Worm (Caenorhabditis elegans): ENCODE data around the gene F44B9.10.

F44B9.10 gene

DNA sequence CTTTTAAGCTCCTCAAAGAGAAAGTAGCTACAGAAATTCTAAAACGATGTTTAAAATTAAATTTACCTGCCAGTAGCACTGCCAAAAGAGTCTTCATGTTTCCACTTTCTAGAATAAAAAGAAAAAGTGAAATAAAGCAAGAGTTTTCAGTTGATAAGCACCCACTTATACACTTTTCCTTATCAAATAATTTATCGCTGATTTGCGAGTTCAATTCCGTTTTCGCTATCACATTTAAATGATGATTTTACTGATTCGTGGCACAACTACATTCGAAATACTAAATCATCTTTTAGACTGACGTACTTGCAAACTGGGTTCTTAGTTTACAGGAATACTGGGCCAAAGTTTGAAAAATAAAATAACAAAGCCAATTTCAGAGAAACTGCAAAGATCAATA, 17.5 kb upstream of the F44B9.10 start, which contains the start of gene K12H4.7:
Gene K12H4.7 (minus strand): TSS at position 138 of the 400 bp plus-strand sequence.
- TF ChIP-seq fkh-6 (tag; optimal IDR thresholded peaks at IDR 0.05) (no peak), eyg-1 (tag; optimal IDR thresholded peaks at IDR 0.05) (no peak), unc-86 (tag; optimal IDR thresholded peaks at IDR 0.05) (no peak), ama-1 (optimal IDR thresholded peaks at IDR 0.05) (no peak), elt-2 (tag; optimal IDR thresholded peaks at IDR 0.05) (peak; percentile 33)

DNA sequence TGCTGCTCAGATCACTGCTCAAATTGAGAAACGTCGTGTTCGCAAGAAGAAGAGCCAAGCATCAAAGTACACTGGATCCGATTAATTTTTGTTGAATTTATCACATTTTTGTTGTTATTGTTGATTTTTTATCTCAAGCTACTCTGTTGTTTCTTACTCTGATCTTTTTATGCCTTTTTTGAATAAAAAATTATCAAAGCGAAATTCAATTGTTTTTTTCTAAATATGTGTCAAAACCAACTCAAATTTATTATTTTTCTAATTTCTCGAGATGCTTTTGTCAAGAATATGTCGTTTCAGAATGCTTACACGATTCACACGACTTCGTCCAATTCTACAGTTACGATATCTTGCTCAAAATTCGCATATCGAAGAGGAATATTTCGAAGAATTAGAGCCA, 14.0 kb upstream of the F44B9.10 start, which contains the start of gene K12H4.2:
Gene K12H4.2 (plus strand): TSS at position 301 of the 400 bp plus-strand sequence.
- TF ChIP-seq nhr-11 (tag; optimal IDR thresholded peaks at IDR 0.05) (no peak), dmd-4 (tag; optimal IDR thresholded peaks at IDR 0.05; ENCODE audit: borderline replicate concordance) (no peak), ttx-3 (tag; optimal IDR thresholded peaks at IDR 0.05) (no peak), hlh-15 (tag; optimal IDR thresholded peaks at IDR 0.05) (no peak), ceh-48 (tag; optimal IDR thresholded peaks at IDR 0.05) (no peak), ceh-2 (tag; optimal IDR thresholded peaks at IDR 0.05) (no peak)

DNA sequence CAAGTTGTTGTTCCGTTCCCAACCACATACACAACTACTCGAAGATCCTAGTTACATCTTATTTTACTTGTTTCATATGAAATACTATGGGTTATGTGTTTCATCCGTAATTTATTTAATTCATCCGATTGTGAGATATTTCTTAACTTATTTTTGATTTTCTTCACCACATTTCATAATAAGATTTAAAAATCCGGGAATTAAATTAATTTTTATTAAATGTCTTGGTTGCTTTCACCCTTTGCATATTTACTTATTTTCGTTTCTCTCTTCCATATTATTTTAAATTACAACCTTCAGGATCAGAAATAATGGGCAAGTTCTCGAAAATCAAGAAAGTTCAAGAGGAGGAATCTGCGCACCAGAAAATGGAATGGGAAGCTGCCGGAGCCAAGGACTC, 12.3 kb upstream of the F44B9.10 start, which contains the start of gene K12H4.3:
Gene K12H4.3 (plus strand): TSS at position 301 of the 400 bp plus-strand sequence.
- no peak for TF ChIP-seq gmeb-2 (tag; optimal IDR thresholded peaks at IDR 0.05)
- TF ChIP-seq dve-1 (tag; optimal IDR thresholded peaks at IDR 0.05): no peak
- no peak for TF ChIP-seq K09A11.1 (tag; optimal IDR thresholded peaks at IDR 0.05; ENCODE audit: insufficient read depth)
- no peak for TF ChIP-seq ceh-18 (tag; optimal IDR thresholded peaks at IDR 0.05)
- no peak for TF ChIP-seq unc-3 (GFP tag; conservative IDR thresholded peaks at IDR 0.05)
- no peak for TF ChIP-seq unc-3 (tag; optimal IDR thresholded peaks at IDR 0.05)
- no peak for TF ChIP-seq Y22D7AL.16 (tag; optimal IDR thresholded peaks at IDR 0.05)
- TF ChIP-seq F13H6.1 (tag; optimal IDR thresholded peaks at IDR 0.05): no peak
- TF ChIP-seq unc-55 (GFP tag; optimal IDR thresholded peaks at IDR 0.05): no peak
- TF ChIP-seq ttx-3 (tag; optimal IDR thresholded peaks at IDR 0.05): no peak
- TF ChIP-seq unc-86 (tag; optimal IDR thresholded peaks at IDR 0.05): no peak
- TF ChIP-seq ahr-1 (tag; optimal IDR thresholded peaks at IDR 0.05): no peak

DNA sequence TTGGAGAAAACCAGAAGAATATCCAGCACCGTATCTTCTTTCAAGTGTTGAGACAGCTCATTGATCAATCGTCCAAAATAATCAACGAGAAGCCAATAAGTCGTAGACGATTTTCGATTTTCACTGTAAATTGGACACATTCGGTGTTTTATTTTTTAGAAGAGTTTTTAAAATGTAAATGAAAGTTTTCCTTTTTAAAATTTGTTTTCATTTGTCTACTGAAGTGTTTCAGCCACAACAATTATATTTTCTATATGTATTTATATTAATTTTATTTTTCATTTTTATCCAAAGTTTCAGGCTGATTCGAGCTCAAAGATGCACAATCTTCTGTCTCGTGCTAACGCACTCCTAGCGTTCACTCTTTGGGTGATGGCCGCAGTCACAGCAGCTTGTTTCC, 11.3 kb upstream of the F44B9.10 start, which contains the start of gene spcs-3:
Gene spcs-3 (plus strand): TSS at position 301 of the 400 bp plus-strand sequence.
- no peak for TF ChIP-seq sox-2 (GFP tag; IDR thresholded peaks at IDR 0.05)
- TF ChIP-seq lim-6 (tag; optimal IDR thresholded peaks at IDR 0.05): no peak
- no peak for TF ChIP-seq ahr-1 (tag; optimal IDR thresholded peaks at IDR 0.05)
- TF ChIP-seq pat-9 (tag; optimal IDR thresholded peaks at IDR 0.05): no peak
- no peak for TF ChIP-seq unc-55 (GFP tag; optimal IDR thresholded peaks at IDR 0.05)
- no peak for TF ChIP-seq unc-42 (tag; optimal IDR thresholded peaks at IDR 0.05)
- no peak for TF ChIP-seq ceh-6 (GFP tag; optimal IDR thresholded peaks at IDR 0.05)
- no peak for TF ChIP-seq C38D4.7 (GFP tag; optimal IDR thresholded peaks at IDR 0.05)
- TF ChIP-seq elt-2 (tag; optimal IDR thresholded peaks at IDR 0.05): no peak

DNA sequence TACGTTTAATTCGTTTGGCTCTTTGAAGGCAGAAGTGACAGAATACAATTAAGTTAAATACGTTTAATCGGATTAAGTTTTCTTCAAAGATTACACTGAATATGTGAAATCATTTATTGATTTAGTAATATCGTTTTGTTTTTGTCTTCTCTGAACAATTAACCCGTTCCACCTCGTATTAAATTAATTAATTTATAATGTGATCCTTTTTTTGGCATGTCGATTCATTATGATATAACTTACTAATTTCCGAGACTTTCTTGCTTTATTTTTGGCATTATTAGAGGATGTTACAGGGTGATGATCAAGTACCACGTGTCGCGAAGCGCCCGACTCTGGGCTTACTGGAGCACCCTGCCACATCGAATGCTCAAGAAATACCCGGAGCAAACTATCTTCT, 10.8 kb upstream of the F44B9.10 start, which contains the start of gene K12H4.5:
Gene K12H4.5 (plus strand): TSS at position 301 of the 400 bp plus-strand sequence.
- TF ChIP-seq ceh-31 (tag; optimal IDR thresholded peaks at IDR 0.05) (no peak), unc-42 (tag; optimal IDR thresholded peaks at IDR 0.05) (no peak), che-1 (tag; optimal IDR thresholded peaks at IDR 0.05) (no peak), ref-2 (tag; optimal IDR thresholded peaks at IDR 0.05) (no peak), sox-2 (GFP tag; IDR thresholded peaks at IDR 0.05) (no peak), lin-11 (tag; optimal IDR thresholded peaks at IDR 0.05) (no peak), ceh-22 (tag; optimal IDR thresholded peaks at IDR 0.05) (no peak), T23F11.4 (GFP tag; optimal IDR thresholded peaks at IDR 0.05) (no peak), ceh-48 (tag; optimal IDR thresholded peaks at IDR 0.05) (no peak), fkh-10 (GFP tag; optimal IDR thresholded peaks at IDR 0.05) (no peak), ceh-14 (tag; optimal IDR thresholded peaks at IDR 0.05) (no peak)
